Fruit fly (Drosophila melanogaster) whole organism, embryonic: Measurements from ENCODE around the gene CG6790.

ENCODE experiments used
- CG10274 ChIP-seq: fragments of 200-800 bp; sonication (Bioruptor generic); optimal IDR thresholded peaks from 3 replicates; lab custom pipeline; 2017; ENCODE audit warnings: missing biosample characterization, mild to moderate bottlenecking, missing genetic modification characterization
- CG11247 ChIP-seq: fragments of 200-800 bp; sonication (Bioruptor generic); IDR thresholded peaks from 2 replicates; pipeline ENCODE4 v1.3.6; 2022; ENCODE audit warnings: missing biosample characterization, missing genetic modification characterization
- CG15696 ChIP-seq: fragments of 200-800 bp; sonication (Bioruptor generic); optimal IDR thresholded peaks from 2 replicates; lab custom pipeline; 2019; ENCODE audit warnings: missing biosample characterization, mild to moderate bottlenecking, missing genetic modification characterization, moderate library complexity
- CG1602 ChIP-seq: fragments of 200-800 bp; sonication (Bioruptor generic); optimal IDR thresholded peaks from 3 replicates; lab custom pipeline; 2016; ENCODE audit warnings: missing biosample characterization, missing genetic modification characterization
- CG17361 ChIP-seq: fragments of 200-800 bp; sonication (Bioruptor generic); IDR thresholded peaks from 3 replicates; pipeline ENCODE4 v1.3.6; 2022; ENCODE audit warnings: missing biosample characterization, missing genetic modification characterization
- CG17802 ChIP-seq: fragments of 200-800 bp; sonication (Bioruptor generic); optimal IDR thresholded peaks from 2 replicates; lab custom pipeline; 2018; ENCODE audit warnings: missing biosample characterization, mild to moderate bottlenecking, missing genetic modification characterization, moderate library complexity
- CG2116 ChIP-seq: fragments of 200-800 bp; sonication (Bioruptor generic); optimal IDR thresholded peaks from 3 replicates; lab custom pipeline; 2018; ENCODE audit warnings: missing biosample characterization, mild to moderate bottlenecking, missing genetic modification characterization
- CG2678 ChIP-seq: fragments of 200-800 bp; sonication (Bioruptor generic); optimal IDR thresholded peaks from 3 replicates; lab custom pipeline; 2019; ENCODE audit warnings: missing biosample characterization, mild to moderate bottlenecking, missing genetic modification characterization, moderate library complexity
- CG30020 ChIP-seq: fragments of 200-800 bp; optimal IDR thresholded peaks from 2 replicates; lab custom pipeline; 2019; ENCODE audit warnings: missing biosample characterization, mild to moderate bottlenecking, missing genetic modification characterization, moderate library complexity
- CG31388 ChIP-seq: fragments of 200-800 bp; sonication (Bioruptor generic); optimal IDR thresholded peaks from 2 replicates; lab custom pipeline; 2016; ENCODE audit warnings: missing biosample characterization, missing genetic modification characterization
- CG31441 ChIP-seq: fragments of 200-800 bp; sonication (Bioruptor generic); IDR thresholded peaks from 2 replicates; pipeline ENCODE4 v1.3.6; 2022; ENCODE audit warnings: missing biosample characterization, missing genetic modification characterization
- CG32772 ChIP-seq: fragments of 200-800 bp; sonication (Bioruptor generic); IDR thresholded peaks from 2 replicates; pipeline ENCODE4 v1.3.6; 2022; ENCODE audit warnings: missing biosample characterization, missing genetic modification characterization
- CG33213 ChIP-seq: fragments of 200-800 bp; sonication (Bioruptor generic); optimal IDR thresholded peaks from 3 replicates; lab custom pipeline; 2016; ENCODE audit warnings: missing biosample characterization, missing genetic modification characterization
- CG6272 ChIP-seq: fragments of 200-800 bp; sonication (Bioruptor generic); IDR thresholded peaks from 2 replicates; pipeline ENCODE4 v1.3.6; 2022; ENCODE audit warnings: missing biosample characterization, missing genetic modification characterization
- CG8089 ChIP-seq: fragments of 200-800 bp; sonication (Bioruptor generic); optimal IDR thresholded peaks from 3 replicates; lab custom pipeline; 2016; ENCODE audit warnings: missing biosample characterization, missing genetic modification characterization
- CG9932 ChIP-seq: fragments of 200-800 bp; sonication (Bioruptor generic); IDR thresholded peaks from 2 replicates; pipeline ENCODE4 v1.3.6; 2022; ENCODE audit warnings: missing biosample characterization, missing genetic modification characterization
- Dbx ChIP-seq: fragments of 200-800 bp; sonication (Bioruptor generic); IDR thresholded peaks from 3 replicates; pipeline ENCODE4 v1.3.6; 2022; ENCODE audit warnings: missing biosample characterization, missing genetic modification characterization
- Dek ChIP-seq: fragments of 200-800 bp; sonication (Bioruptor generic); optimal IDR thresholded peaks from 3 replicates; lab custom pipeline; 2019; ENCODE audit warnings: missing biosample characterization, mild to moderate bottlenecking, missing genetic modification characterization, moderate library complexity
- Dfd ChIP-seq, 2 experiments: fragments of >200 bp; optimal IDR thresholded peaks; 2 replicates each; lab custom pipeline; 2017; ENCODE audit warnings: missing biosample characterization in 2 of 2, missing genetic modification characterization in 2 of 2
- HmgZ ChIP-seq: fragments of 200-800 bp; sonication (Bioruptor generic); optimal IDR thresholded peaks from 2 replicates; lab custom pipeline; 2018; ENCODE audit warnings: missing biosample characterization, mild to moderate bottlenecking, missing genetic modification characterization
- Mad ChIP-seq: fragments of 200-800 bp; sonication (Bioruptor generic); optimal IDR thresholded peaks from 2 replicates; lab custom pipeline; 2016; ENCODE audit warnings: missing biosample characterization, missing genetic modification characterization
- Max ChIP-seq: fragments of 200-800 bp; sonication (Bioruptor generic); optimal IDR thresholded peaks from 2 replicates; lab custom pipeline; 2016; ENCODE audit warnings: missing biosample characterization, mild to moderate bottlenecking, missing genetic modification characterization
- Mes4 ChIP-seq: fragments of 200-800 bp; sonication (Bioruptor generic); optimal IDR thresholded peaks from 2 replicates; lab custom pipeline; 2016; ENCODE audit warnings: missing biosample characterization, missing genetic modification characterization
- Nf-YA ChIP-seq: fragments of 200-800 bp; sonication (Bioruptor generic); IDR thresholded peaks from 2 replicates; pipeline ENCODE4 v1.3.6; 2022; ENCODE audit warnings: missing biosample characterization, missing genetic modification characterization
- Poxn ChIP-seq: fragments of 200-800 bp; sonication (Bioruptor generic); IDR thresholded peaks from 2 replicates; pipeline ENCODE4 v1.3.6; 2022; ENCODE audit warnings: missing biosample characterization, missing genetic modification characterization
- Sry-β ChIP-seq: fragments of 200-800 bp; sonication (Bioruptor generic); optimal IDR thresholded peaks from 2 replicates; lab custom pipeline; 2018; ENCODE audit warnings: missing biosample characterization, mild to moderate bottlenecking, missing genetic modification characterization, moderate library complexity
- Ssrp ChIP-seq: fragments of 200-800 bp; sonication (Bioruptor generic); optimal IDR thresholded peaks from 2 replicates; lab custom pipeline; 2018; ENCODE audit warnings: missing biosample characterization, mild to moderate bottlenecking, missing genetic modification characterization, moderate library complexity
- Vsx1 ChIP-seq: fragments of 200-800 bp; sonication (Bioruptor generic); optimal IDR thresholded peaks from 2 replicates; lab custom pipeline; 2017; ENCODE audit warnings: missing biosample characterization, mild to moderate bottlenecking, missing genetic modification characterization, missing genetic modification reagents
- ab ChIP-seq: fragments of 200-800 bp; sonication (Bioruptor generic); optimal IDR thresholded peaks from 2 replicates; lab custom pipeline; 2016; ENCODE audit warnings: missing biosample characterization, missing genetic modification characterization
- ase ChIP-seq: fragments of 200-800 bp; sonication (Bioruptor generic); IDR thresholded peaks from 3 replicates; pipeline ENCODE4 v1.3.6; 2022; ENCODE audit warnings: missing biosample characterization, missing genetic modification characterization
- ato ChIP-seq: fragments of 200-800 bp; sonication (Bioruptor generic); IDR thresholded peaks from 2 replicates; pipeline ENCODE4 v1.3.6; 2022; ENCODE audit warnings: missing biosample characterization, missing genetic modification characterization; ENCODE audit not compliant: partially characterized antibody
- chinmo ChIP-seq: fragments of 200-800 bp; sonication (Bioruptor generic); IDR thresholded peaks from 4 replicates; pipeline ENCODE4 v1.3.6; 2022; ENCODE audit warnings: missing biosample characterization, missing genetic modification characterization; ENCODE audit not compliant: partially characterized antibody
- dan ChIP-seq: fragments of 200-800 bp; sonication (Bioruptor generic); IDR thresholded peaks from 2 replicates; pipeline ENCODE4 v1.3.6; 2022; ENCODE audit warnings: missing biosample characterization, missing genetic modification characterization
- dpn ChIP-seq, 2 experiments: fragments of 200-800 bp; sonication (Bioruptor generic); optimal IDR thresholded peaks; 3 replicates each; lab custom pipeline; 2016; ENCODE audit warnings: missing biosample characterization in 2 of 2, missing genetic modification characterization in 2 of 2
- eve ChIP-seq, 2 experiments: fragments of >200 bp; optimal IDR thresholded peaks; 2 replicates each; lab custom pipeline; 2017; ENCODE audit warnings: missing biosample characterization in 2 of 2, missing genetic modification characterization in 2 of 2
- fd64A ChIP-seq: fragments of 200-800 bp; sonication (Bioruptor generic); optimal IDR thresholded peaks from 3 replicates; lab custom pipeline; 2018; ENCODE audit warnings: missing biosample characterization, mild to moderate bottlenecking, missing genetic modification characterization
- lab ChIP-seq: fragments of 200-800 bp; sonication (Bioruptor generic); optimal IDR thresholded peaks from 3 replicates; lab custom pipeline; 2017; ENCODE audit warnings: missing biosample characterization, missing genetic modification characterization, mild to moderate bottlenecking, moderate library complexity, missing genetic modification reagents
- lbe ChIP-seq: fragments of 200-800 bp; sonication (Bioruptor generic); optimal IDR thresholded peaks from 2 replicates; lab custom pipeline; 2016; ENCODE audit warnings: missing biosample characterization, mild to moderate bottlenecking, missing genetic modification characterization
- lilli ChIP-seq: fragments of 200-800 bp; sonication (Bioruptor generic); optimal IDR thresholded peaks from 3 replicates; lab custom pipeline; 2016; ENCODE audit warnings: missing biosample characterization, missing genetic modification characterization
- luna ChIP-seq: fragments of 200-800 bp; sonication (Bioruptor generic); optimal IDR thresholded peaks from 2 replicates; lab custom pipeline; 2016; ENCODE audit warnings: missing biosample characterization, missing genetic modification characterization
- maf-S ChIP-seq: fragments of 200-800 bp; sonication (Bioruptor generic); optimal IDR thresholded peaks from 2 replicates; lab custom pipeline; 2016; ENCODE audit warnings: missing biosample characterization, missing genetic modification characterization
- row ChIP-seq: fragments of 200-800 bp; sonication (Bioruptor generic); IDR thresholded peaks from 3 replicates; pipeline ENCODE4 v1.3.6; 2022; ENCODE audit warnings: missing biosample characterization, missing genetic modification characterization
- run ChIP-seq: fragments of 200-800 bp; sonication (Bioruptor generic); optimal IDR thresholded peaks from 3 replicates; lab custom pipeline; 2018; ENCODE audit warnings: missing biosample characterization, mild to moderate bottlenecking, missing genetic modification characterization
- sob ChIP-seq: fragments of 200-800 bp; sonication (Bioruptor generic); IDR thresholded peaks from 2 replicates; pipeline ENCODE4 v1.3.6; 2022; ENCODE audit warnings: missing biosample characterization, missing genetic modification characterization
- usp ChIP-seq: fragments of >200 bp; optimal IDR thresholded peaks from 2 replicates; lab custom pipeline; 2017; ENCODE audit warnings: missing biosample characterization, missing genetic modification characterization

The CG6790 gene

dm6 chr3R:11562326-11563109 is 16.0 kb downstream of the CG6790 start (continued):
- TF ChIP-seq HmgZ (tag; lab: Kevin White, UChicago), result peak; percentile 88
- TF ChIP-seq dan (GFP tag; lab: Robert Waterston, UW), result peak; percentile 57
- TF ChIP-seq lilli (GFP tag; lab: Kevin White, UChicago), result peak; percentile 95
- peak; percentile 76 for TF ChIP-seq CG1602 (GFP tag; lab: Kevin White, UChicago)
- peak; percentile 80 for TF ChIP-seq ab (GFP tag; lab: Kevin White, UChicago)
- peak; percentile 47 for TF ChIP-seq CG30020 (tag; lab: Kevin White, UChicago)
- peak; percentile 95 for TF ChIP-seq sob (GFP tag; lab: Robert Waterston, UW)
- peak; percentile 92 for TF ChIP-seq lbe (GFP tag; lab: Kevin White, UChicago)
- peak; percentile 84 for TF ChIP-seq CG33213
- TF ChIP-seq CG32772, result peak; percentile 94
- peak; percentile 84 for TF ChIP-seq luna (GFP tag; lab: Kevin White, UChicago)
- TF ChIP-seq Mad (GFP tag; lab: Kevin White, UChicago), result peak; percentile 69
- TF ChIP-seq CG2116 (GFP tag; lab: Kevin White, UChicago), result peak; percentile 47
- peak; percentile 77 for TF ChIP-seq run
- TF ChIP-seq CG17361, result peak; percentile 96
- TF ChIP-seq chinmo, result 0 out of 4 replicates have a peak, but pooled peaks have one; percentile 46
- peak; percentile 91 for TF ChIP-seq CG31441 (GFP tag; lab: Robert Waterston, UW)
- TF ChIP-seq Dfd (GFP tag; optimal IDR thresholded peaks at IDR 0.05; lab: Kevin White, UChicago), result peak in 1 of 2 experiments; percentile 23
- peak; percentile 95 for TF ChIP-seq Dbx (GFP tag; lab: Robert Waterston, UW)
- TF ChIP-seq Sry-β, result peak; percentile 51
- TF ChIP-seq CG17802, result peak; percentile 47
- TF ChIP-seq maf-S, result peak; percentile 83
- peak; percentile 81 for TF ChIP-seq Vsx1
- TF ChIP-seq eve (GFP tag; optimal IDR thresholded peaks at IDR 0.05; lab: Kevin White, UChicago), result peak in 1 of 2 experiments; percentile 94
- TF ChIP-seq Ssrp (tag; lab: Kevin White, UChicago), result peak; percentile 72
- TF ChIP-seq CG31388, result peak; percentile 87
- TF ChIP-seq CG6272 (GFP tag; lab: Robert Waterston, UW), result peak; percentile 82
- TF ChIP-seq CG11247 (GFP tag; lab: Robert Waterston, UW), result peak; percentile 93
- peak; percentile 90 to 95 for TF ChIP-seq dpn (GFP tag; optimal IDR thresholded peaks at IDR 0.05; lab: Kevin White, UChicago)
- TF ChIP-seq CG2678, result peak; percentile 98
- TF ChIP-seq Mes4 (GFP tag; lab: Kevin White, UChicago), result peak; percentile 64
- peak; percentile 80 for TF ChIP-seq Poxn (GFP tag; lab: Robert Waterston, UW)
- peak; percentile 91 for TF ChIP-seq Max (GFP tag; lab: Kevin White, UChicago)
- peak; percentile 70 for TF ChIP-seq CG8089 (GFP tag; lab: Kevin White, UChicago)
- peak; percentile 89 for TF ChIP-seq Dek
- peak; percentile 97 for TF ChIP-seq row (GFP tag; lab: Robert Waterston, UW)
- peak; percentile 88 for TF ChIP-seq Nf-YA (GFP tag; lab: Robert Waterston, UW)
- TF ChIP-seq usp (GFP tag; lab: Kevin White, UChicago), result no peak
- peak; percentile 94 for TF ChIP-seq lab (GFP tag; lab: Kevin White, UChicago)
- peak; percentile 94 for TF ChIP-seq CG9932
- peak; percentile 80 for TF ChIP-seq CG10274 (GFP tag; lab: Kevin White, UChicago)
- peak; percentile 64 for TF ChIP-seq CG15696 (tag; lab: Kevin White, UChicago)
- TF ChIP-seq ato (GFP tag; lab: Robert Waterston, UW), result peak; percentile 7; the same call in 1 of the 2 replicates
- peak; percentile 76 for TF ChIP-seq fd64A (GFP tag; lab: Kevin White, UChicago)
- TF ChIP-seq ase, result peak; percentile 84; the same call in 2 of the 3 replicates
